Worm (Caenorhabditis elegans) whole organism, dauer: ENCODE results near the gene rhy-1.

ENCODE experiments used
- unc-62 ChIP-seq: sonication (generic microtip); optimal IDR thresholded peaks from 2 replicates; lab custom pipeline; 2017; ENCODE audit warnings: missing biosample characterization, missing genetic modification reagents, missing genetic modification characterization

rhy-1 gene

ce11 chrII:9169450-9169960, 8.3 kb downstream of the rhy-1 start, which contains the start of gene dpl-1:
Gene dpl-1, plus strand, starts transcription at chrII:9169910.
- no peak for TF ChIP-seq unc-62 (GFP tag; lab: Kevin White, UChicago)

ce11 chrII:9170048-9170447, 8.9 kb downstream of the rhy-1 start:
- TF ChIP-seq unc-62 (GFP tag; lab: Kevin White, UChicago), result no peak

DNA sequence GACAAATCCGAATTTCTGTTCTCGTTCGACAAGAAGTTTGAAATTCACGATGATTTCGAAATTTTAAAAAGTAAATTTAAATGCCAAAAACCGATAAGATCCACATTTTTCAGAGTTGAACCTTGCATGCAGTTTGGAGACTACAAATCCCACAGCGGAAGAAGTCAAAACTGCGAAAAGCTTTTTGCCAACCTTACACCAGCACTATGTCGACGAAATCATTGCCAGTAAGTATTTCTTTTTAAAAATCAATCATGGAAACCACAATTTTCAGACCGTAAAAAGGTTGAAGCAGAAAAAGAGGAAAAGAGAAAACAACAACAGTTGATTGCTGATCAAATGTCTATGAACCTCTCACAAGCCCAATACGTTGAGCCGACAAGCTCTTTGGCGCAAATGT, 9.7 kb downstream of the rhy-1 start:
- TF ChIP-seq unc-62 (GFP tag; lab: Kevin White, UChicago), result no peak

ce11 chrII:9171466-9172187, 10.4 kb downstream of the rhy-1 start:
- no peak for TF ChIP-seq unc-62 (GFP tag; lab: Kevin White, UChicago)

DNA sequence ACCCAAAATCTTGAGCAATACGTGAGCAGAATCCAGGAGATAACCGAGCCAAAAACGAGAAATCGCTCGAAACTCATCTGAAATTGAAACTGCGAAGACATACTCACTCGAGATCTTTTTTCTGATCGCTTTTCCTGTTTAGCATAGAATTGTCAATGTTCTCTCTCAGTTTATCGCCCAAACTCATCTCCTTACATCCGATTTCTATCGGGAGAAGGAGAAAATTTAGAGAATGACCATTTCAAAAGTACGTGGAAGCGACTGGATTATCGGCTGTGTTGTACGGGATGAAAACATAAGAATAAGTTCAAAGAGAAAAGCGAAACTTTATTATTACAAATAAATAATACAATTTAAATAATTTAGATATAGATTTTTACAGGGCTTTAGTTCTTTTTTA, 11.7 kb downstream of the rhy-1 start, which contains the start of gene T23G7.2:
T23G7.2 (minus strand) TSS at position 101 of the 400 bp plus-strand sequence.
- TF ChIP-seq unc-62 (GFP tag; lab: Kevin White, UChicago), result no peak

- no peak for TF ChIP-seq unc-62 (GFP tag; lab: Kevin White, UChicago)
Measured at ce11 chrII:9173471-9173870, 12.3 kb downstream of the rhy-1 start.

DNA sequence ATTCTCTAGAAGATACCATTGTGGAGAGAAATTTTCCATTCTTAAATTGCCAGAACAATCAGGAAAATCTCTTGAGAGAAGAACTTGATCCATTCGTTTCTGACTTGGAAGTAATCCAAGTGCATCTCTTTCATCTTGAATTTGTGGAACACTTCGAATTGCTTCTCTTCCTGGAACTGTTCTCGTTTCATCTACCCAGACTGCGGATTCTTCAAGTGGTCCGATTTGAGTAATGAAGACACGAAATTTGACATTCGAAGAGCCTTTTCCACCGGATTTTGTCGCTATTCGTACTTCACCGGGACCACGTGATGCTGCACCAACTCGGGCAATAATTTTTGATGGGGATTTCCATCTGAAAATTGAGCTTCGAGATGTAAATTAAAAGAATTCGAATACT, 15.3 kb downstream of the rhy-1 start:
- no peak for TF ChIP-seq unc-62 (GFP tag; lab: Kevin White, UChicago)

ce11 chrII:9177080-9177479, 15.9 kb downstream of the rhy-1 start, which contains the start of the genes sec-5 and pir-1:
Gene sec-5, minus strand, starts transcription at chrII:9177152.
Gene pir-1, plus strand, starts transcription at chrII:9177300.
- TF ChIP-seq unc-62 (GFP tag; lab: Kevin White, UChicago), result no peak

- no peak for TF ChIP-seq unc-62 (GFP tag; lab: Kevin White, UChicago)
Measured at ce11 chrII:9178811-9179210, 17.6 kb downstream of the rhy-1 start.

DNA sequence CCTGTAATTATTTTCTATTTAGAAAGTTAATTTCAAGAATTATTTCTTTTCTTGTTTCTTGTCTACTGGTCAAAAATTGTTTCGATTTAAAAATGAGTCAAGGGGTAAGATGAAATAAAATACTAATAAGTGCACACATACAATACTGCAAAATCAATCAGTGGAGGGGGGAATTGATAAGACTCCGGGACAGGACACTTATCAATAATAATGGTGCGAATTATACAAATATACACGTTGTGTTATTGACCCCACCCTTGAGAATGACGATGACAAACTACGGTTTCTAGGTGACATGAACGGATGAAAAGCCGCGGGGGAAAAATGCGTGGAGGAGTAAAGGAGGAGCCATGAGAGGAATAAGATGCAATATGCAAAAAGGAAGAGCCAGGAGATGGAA, 20.0 kb downstream of the rhy-1 start:
- TF ChIP-seq unc-62 (GFP tag; lab: Kevin White, UChicago), result no peak

ce11 chrII:9185915-9186314, 24.7 kb downstream of the rhy-1 start:
- TF ChIP-seq unc-62 (GFP tag; lab: Kevin White, UChicago), result no peak

- no peak for TF ChIP-seq unc-62 (GFP tag; lab: Kevin White, UChicago)
Measured at ce11 chrII:9188380-9188779, 27.2 kb downstream of the rhy-1 start, which contains the start of gene sym-2. Gene sym-2, minus strand, starts transcription at chrII:9188480.

DNA sequence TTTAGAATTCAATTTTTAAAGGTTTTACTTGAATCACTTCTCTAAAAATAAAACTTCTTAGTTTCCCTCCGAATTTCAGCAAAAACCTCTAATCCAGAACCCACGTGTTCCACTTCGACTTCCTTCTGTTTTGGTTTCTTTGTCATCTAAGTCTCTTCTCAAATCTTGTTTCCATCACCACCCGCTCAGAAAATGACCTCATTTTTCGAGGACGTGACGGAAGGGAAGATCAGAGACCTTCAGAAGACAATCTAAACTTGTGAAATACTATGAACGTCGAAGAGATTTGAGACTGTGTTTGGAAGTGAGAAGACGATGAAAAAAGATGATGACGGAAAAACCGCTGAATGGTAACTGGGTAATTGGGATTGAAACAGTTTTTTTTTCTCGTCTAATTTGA, 28.5 kb downstream of the rhy-1 start:
- no peak for TF ChIP-seq unc-62 (GFP tag; lab: Kevin White, UChicago)

ce11 chrII:9190513-9191099, 29.4 kb downstream of the rhy-1 start:
- no peak for TF ChIP-seq unc-62 (GFP tag; lab: Kevin White, UChicago)

DNA sequence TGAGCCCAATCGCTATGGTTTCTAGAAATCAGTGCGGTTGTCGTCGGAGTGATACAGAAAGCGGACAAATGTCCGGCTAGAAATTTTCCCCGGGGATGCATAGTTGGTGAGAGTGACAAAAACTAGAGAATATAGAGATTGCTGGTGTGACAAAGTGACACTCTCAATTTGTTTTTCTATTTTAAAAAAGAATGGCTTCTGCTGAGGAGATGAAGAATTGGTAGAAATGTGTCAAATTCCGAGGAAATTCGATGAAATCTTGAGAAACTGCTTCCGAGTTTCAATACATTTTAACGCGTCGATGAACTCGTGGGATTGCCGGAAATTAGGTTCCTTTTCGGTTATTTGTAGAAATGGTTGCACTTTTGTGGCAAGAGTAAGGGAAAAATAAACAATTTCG, 33.0 kb downstream of the rhy-1 start, which contains the start of gene twk-4:
twk-4 (minus strand) TSS at position 101 of the 400 bp plus-strand sequence.
- no peak for TF ChIP-seq unc-62 (GFP tag; lab: Kevin White, UChicago)

DNA sequence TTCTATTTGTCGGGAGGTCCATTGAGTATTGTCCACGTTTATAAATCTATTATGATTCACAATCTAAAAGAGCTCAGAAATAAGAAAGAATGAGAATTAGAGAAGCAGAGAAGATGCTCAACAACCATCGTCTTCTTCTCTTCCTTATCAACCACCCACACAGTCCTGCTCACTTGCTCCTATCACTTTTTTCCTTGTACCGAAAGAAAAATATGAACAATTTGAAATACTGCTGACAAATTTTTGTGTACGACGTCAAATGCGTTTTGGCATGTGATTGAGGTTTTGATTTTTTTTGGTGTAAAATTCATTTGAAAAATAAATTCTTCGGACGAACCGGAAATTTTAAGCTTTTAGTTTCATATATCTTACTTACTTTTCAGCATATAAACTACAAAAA, 35.1 kb downstream of the rhy-1 start:
- no peak for TF ChIP-seq unc-62 (GFP tag; lab: Kevin White, UChicago)
